4 fruit fly cellular contexts compared by ENCODE assay signal in the genomic region with DNA sequence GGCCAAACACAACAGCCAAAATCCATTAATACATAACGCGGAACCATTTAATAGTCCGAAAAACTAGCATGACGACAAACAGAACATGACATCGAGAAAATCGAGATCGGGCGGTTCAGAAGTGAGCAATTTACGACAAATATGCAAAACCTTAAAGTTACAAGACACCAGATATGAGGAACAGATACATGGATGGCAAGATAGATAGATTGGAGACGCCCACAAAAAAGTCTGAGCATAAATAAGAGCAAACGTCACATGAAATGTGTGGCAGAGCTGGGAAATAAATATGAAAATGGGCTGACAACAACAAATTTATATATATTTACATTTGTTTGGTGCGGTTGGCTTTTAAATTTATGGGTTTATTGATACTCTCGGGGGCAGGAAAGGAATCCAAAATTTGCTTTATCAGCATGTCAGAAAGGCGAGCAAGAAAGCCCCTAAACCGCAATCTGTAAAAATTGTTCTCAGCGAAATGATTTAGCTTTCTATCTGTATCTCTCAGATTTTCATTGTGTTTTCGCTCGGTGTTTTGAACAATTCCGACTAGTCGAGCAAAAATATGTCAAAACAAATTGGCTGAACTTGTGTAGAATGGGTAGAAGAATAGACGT.
TF ChIP-seq lines count a peak whose summit lies in the region.

No protein-coding gene starts in this region.

- no peak for TF ChIP-seq CTCF in whole organism, embryonic (GFP tag; optimal IDR thresholded peaks at IDR 0.05; lab: Kevin White, UChicago)

TF ChIP-seq in whole organism, adult, 20 proteins besides CTCF, POLR2A, EP300 and RAD21:
- TF ChIP-seq CG1620 (GFP tag; optimal IDR thresholded peaks at IDR 0.05; lab: Kevin White, UChicago) (no peak), CG7045 (GFP tag; optimal IDR thresholded peaks at IDR 0.05; lab: Kevin White, UChicago) (no peak), tj (GFP tag; optimal IDR thresholded peaks at IDR 0.05; lab: Kevin White, UChicago) (peak; percentile 23)
TF ChIP-seq in whole organism, adult: peak in this region for 1.

TF ChIP-seq in whole organism, embryonic, 481 proteins besides CTCF, POLR2A, EP300 and RAD21:
- peak; percentile 38 for TF ChIP-seq CG12769 (tag; optimal IDR thresholded peaks at IDR 0.05; lab: Kevin White, UChicago)
- TF ChIP-seq salm (tag; optimal IDR thresholded peaks at IDR 0.05; lab: Kevin White, UChicago), result no peak
- peak; percentile 87 for TF ChIP-seq abd-A (tag; optimal IDR thresholded peaks at IDR 0.05; lab: Kevin White, UChicago)
- TF ChIP-seq Dip3 (GFP tag; optimal IDR thresholded peaks at IDR 0.05; lab: Kevin White, UChicago), result no peak
- TF ChIP-seq CG16779 (GFP tag; IDR thresholded peaks at IDR 0.05; lab: Robert Waterston, UW), result no peak
- no peak for TF ChIP-seq gcm2 (GFP tag; optimal IDR thresholded peaks at IDR 0.05; lab: Kevin White, UChicago)
- TF ChIP-seq Eip74EF (GFP tag; optimal IDR thresholded peaks at IDR 0.05; lab: Kevin White, UChicago), result peak in 1 of 2 experiments; percentile 40
- peak; percentile 37 for TF ChIP-seq CG10543 (GFP tag; optimal IDR thresholded peaks at IDR 0.05; lab: Kevin White, UChicago)
- peak; percentile 32 for TF ChIP-seq caup (GFP tag; optimal IDR thresholded peaks at IDR 0.05; lab: Kevin White, UChicago; ENCODE audit: severe bottlenecking)
- TF ChIP-seq CG15269 (tag; optimal IDR thresholded peaks at IDR 0.05; lab: Kevin White, UChicago), result peak; percentile 19
- TF ChIP-seq D19B (GFP tag; optimal IDR thresholded peaks at IDR 0.05; lab: Kevin White, UChicago), result peak; percentile 4
- no peak for TF ChIP-seq hb (GFP tag; IDR thresholded peaks at IDR 0.05; lab: Robert Waterston, UW; ENCODE audit: partially characterized antibody)
- TF ChIP-seq fd96Cb (tag; optimal IDR thresholded peaks at IDR 0.05; lab: Kevin White, UChicago), result no peak
- TF ChIP-seq so (GFP tag; IDR thresholded peaks at IDR 0.05; lab: Robert Waterston, UW), result peak; percentile 61; the same call in 1 of the 3 replicates
- peak; percentile 25 for TF ChIP-seq sug (tag; optimal IDR thresholded peaks at IDR 0.05; lab: Kevin White, UChicago)
- TF ChIP-seq chinmo (GFP tag; IDR thresholded peaks at IDR 0.05; lab: Robert Waterston, UW; ENCODE audit: partially characterized antibody), result 0 out of 4 replicates have a peak, but pooled peaks have one; percentile 61
- peak; percentile 61 for TF ChIP-seq CG13894 (tag; optimal IDR thresholded peaks at IDR 0.05; lab: Kevin White, UChicago)
- TF ChIP-seq CG4360 (GFP tag; IDR thresholded peaks at IDR 0.05; lab: Robert Waterston, UW), result no peak
- no peak for TF ChIP-seq Sry-β (GFP tag; optimal IDR thresholded peaks at IDR 0.05; lab: Kevin White, UChicago)
- TF ChIP-seq sd (tag; optimal IDR thresholded peaks at IDR 0.05; lab: Kevin White, UChicago), result peak; percentile 80
- peak; percentile 21 for TF ChIP-seq PHDP (tag; optimal IDR thresholded peaks at IDR 0.05; lab: Kevin White, UChicago)
- TF ChIP-seq CG6765 (GFP tag; optimal IDR thresholded peaks at IDR 0.05; lab: Kevin White, UChicago), result peak; percentile 14

TF ChIP-seq in whole organism, prepupa, 60 proteins besides CTCF, POLR2A, EP300 and RAD21:
- TF ChIP-seq CG6276 (GFP tag; optimal IDR thresholded peaks at IDR 0.05; lab: Kevin White, UChicago), result no peak
- TF ChIP-seq dac (GFP tag; optimal IDR thresholded peaks at IDR 0.05; lab: Kevin White, UChicago), result no peak
- TF ChIP-seq CG8119 (GFP tag; IDR thresholded peaks at IDR 0.05; lab: Robert Waterston, UW), result no peak
- no peak for TF ChIP-seq CG9139 (GFP tag; optimal IDR thresholded peaks at IDR 0.05; lab: Kevin White, UChicago)
- TF ChIP-seq CG34406 (GFP tag; optimal IDR thresholded peaks at IDR 0.05; lab: Kevin White, UChicago), result no peak
- peak; percentile 81 for TF ChIP-seq svp (GFP tag; lab: Kevin White, UChicago)
- no peak for TF ChIP-seq CG32006 (GFP tag; optimal IDR thresholded peaks at IDR 0.05; lab: Kevin White, UChicago)
- TF ChIP-seq CG8319 (GFP tag; optimal IDR thresholded peaks at IDR 0.05; lab: Kevin White, UChicago), result no peak
- TF ChIP-seq Eip78C (GFP tag; lab: Kevin White, UChicago), result no peak
- TF ChIP-seq Sox14 (GFP tag; optimal IDR thresholded peaks at IDR 0.05; lab: Kevin White, UChicago), result no peak
- TF ChIP-seq fkh (GFP tag; optimal IDR thresholded peaks at IDR 0.05; lab: Kevin White, UChicago), result peak; percentile 5
- no peak for TF ChIP-seq acj6 (GFP tag; optimal IDR thresholded peaks at IDR 0.05; lab: Kevin White, UChicago)

TF ChIP-seq in whole organism, wandering third instar larva, 38 proteins besides CTCF, POLR2A, EP300 and RAD21:
- no peak for TF ChIP-seq rgr (GFP tag; optimal IDR thresholded peaks at IDR 0.05; lab: Kevin White, UChicago)
- TF ChIP-seq Rel (GFP tag; optimal IDR thresholded peaks at IDR 0.05; lab: Kevin White, UChicago), result no peak
- TF ChIP-seq Rel (tag; optimal IDR thresholded peaks at IDR 0.05; lab: Kevin White, UChicago), result peak; percentile 79
- no peak for TF ChIP-seq sv (GFP tag; optimal IDR thresholded peaks at IDR 0.05; lab: Kevin White, UChicago)
- no peak for TF ChIP-seq dmrt93B (GFP tag; optimal IDR thresholded peaks at IDR 0.05; lab: Kevin White, UChicago)
TF ChIP-seq in whole organism, wandering third instar larva: peak in this region for 1.
